Worm (Caenorhabditis elegans) whole organism, L2 larva: ENCODE data around the gene ref-2.

ENCODE experiments used
- C34F6.9 ChIP-seq: fragments of 150-350 bp; optimal IDR thresholded peaks from 2 replicates; lab custom pipeline; 2014; ENCODE audit warnings: missing biosample characterization, missing genetic modification characterization
- F13H6.1 ChIP-seq: sonication (generic microtip); optimal IDR thresholded peaks from 2 replicates; lab custom pipeline; 2016; ENCODE audit warnings: missing genetic modification characterization, missing compliant biosample characterization
- Y55F3AM.14 ChIP-seq: fragments of 200-800 bp; sonication (Bioruptor generic); optimal IDR thresholded peaks from 2 replicates; lab custom pipeline; 2018; ENCODE audit warnings: mild to moderate bottlenecking, missing genetic modification characterization, missing compliant biosample characterization
- ZK546.5 ChIP-seq: sonication (generic microtip); optimal IDR thresholded peaks from 2 replicates; lab custom pipeline; 2017; ENCODE audit warnings: missing biosample characterization, missing genetic modification characterization
- alr-1 ChIP-seq: fragments of 150-350 bp; optimal IDR thresholded peaks from 2 replicates; lab custom pipeline; 2014; ENCODE audit warnings: missing biosample characterization, missing genetic modification characterization
- aly-2 ChIP-seq: fragments of 150-350 bp; optimal IDR thresholded peaks from 2 replicates; lab custom pipeline; 2014; ENCODE audit warnings: missing biosample characterization, missing genetic modification characterization
- ama-1 ChIP-seq: fragments of 150-350 bp; optimal IDR thresholded peaks from 2 replicates; lab custom pipeline; 2018; ENCODE audit warnings: inconsistent platforms
- blmp-1 ChIP-seq: sonication (generic microtip); optimal IDR thresholded peaks from 2 replicates; lab custom pipeline; 2017; ENCODE audit warnings: missing genetic modification characterization, mild to moderate bottlenecking, missing compliant biosample characterization, antibody characterized with exemption, moderate library complexity; ENCODE audit not compliant: insufficient read depth
- ceh-16 ChIP-seq: fragments of 150-350 bp; optimal IDR thresholded peaks from 2 replicates; lab custom pipeline; 2014; ENCODE audit warnings: missing biosample characterization, missing genetic modification characterization
- ceh-82 ChIP-seq: fragments of 150-350 bp; optimal IDR thresholded peaks from 2 replicates; lab custom pipeline; 2014; ENCODE audit warnings: missing biosample characterization, missing genetic modification characterization
- crh-2 ChIP-seq: sonication (generic microtip); optimal IDR thresholded peaks from 2 replicates; lab custom pipeline; 2017; ENCODE audit warnings: missing biosample characterization, missing genetic modification characterization
- egl-27 ChIP-seq: sonication (generic microtip); optimal IDR thresholded peaks from 3 replicates; lab custom pipeline; 2017; ENCODE audit warnings: missing biosample characterization, missing genetic modification reagents, missing genetic modification characterization
- elt-1 ChIP-seq: fragments of 150-350 bp; optimal IDR thresholded peaks from 2 replicates; lab custom pipeline; 2014; ENCODE audit warnings: missing biosample characterization, missing genetic modification characterization
- elt-3 ChIP-seq: sonication (generic microtip); optimal IDR thresholded peaks from 2 replicates; lab custom pipeline; 2017; ENCODE audit warnings: missing biosample characterization, missing genetic modification characterization
- fos-1 ChIP-seq: fragments of 150-350 bp; optimal IDR thresholded peaks from 2 replicates; lab custom pipeline; 2014; ENCODE audit warnings: missing biosample characterization, missing genetic modification characterization
- gmeb-1 ChIP-seq: fragments of 150-350 bp; optimal IDR thresholded peaks from 2 replicates; lab custom pipeline; 2014; ENCODE audit warnings: missing biosample characterization, missing genetic modification characterization
- lin-11 ChIP-seq: fragments of 150-350 bp; sonication (generic microtip); optimal IDR thresholded peaks from 2 replicates; lab custom pipeline; 2014; ENCODE audit warnings: missing biosample characterization, missing genetic modification characterization, inconsistent platforms, mixed read lengths
- lsy-2 ChIP-seq, 2 experiments: fragments of 150-350 bp in 1 of 2; sonication (generic microtip) in 1 of 2; optimal IDR thresholded peaks; 2 replicates each; lab custom pipeline; 2014 to 2017; ENCODE audit warnings: missing biosample characterization in 2 of 2, missing genetic modification characterization in 2 of 2
- mab-5 ChIP-seq: fragments of 150-350 bp; optimal IDR thresholded peaks from 2 replicates; lab custom pipeline; 2014; ENCODE audit warnings: missing biosample characterization, missing genetic modification characterization
- mbf-1 ChIP-seq: sonication (generic microtip); optimal IDR thresholded peaks from 2 replicates; lab custom pipeline; 2017; ENCODE audit warnings: missing biosample characterization, missing genetic modification characterization
- mdl-1 ChIP-seq, 2 experiments: fragments of 150-350 bp in 1 of 2; sonication (generic microtip) in 1 of 2; optimal IDR thresholded peaks; 2 replicates each; lab custom pipeline; 2017; ENCODE audit warnings: missing biosample characterization in 2 of 2, missing genetic modification characterization in 2 of 2
- nhr-10 ChIP-seq: sonication (generic microtip); optimal IDR thresholded peaks from 2 replicates; lab custom pipeline; 2017; ENCODE audit warnings: missing biosample characterization, missing genetic modification characterization
- nhr-11 ChIP-seq: fragments of 150-350 bp; optimal IDR thresholded peaks from 2 replicates; lab custom pipeline; 2014; ENCODE audit warnings: missing biosample characterization, missing genetic modification characterization
- nhr-12 ChIP-seq: fragments of 150-350 bp; optimal IDR thresholded peaks from 2 replicates; lab custom pipeline; 2014; ENCODE audit warnings: missing biosample characterization, missing genetic modification characterization
- nhr-129 ChIP-seq: fragments of 150-350 bp; optimal IDR thresholded peaks from 2 replicates; lab custom pipeline; 2014; ENCODE audit warnings: missing biosample characterization, missing genetic modification characterization
- nhr-21 ChIP-seq: fragments of 150-350 bp; optimal IDR thresholded peaks from 2 replicates; lab custom pipeline; 2014; ENCODE audit warnings: missing biosample characterization, missing genetic modification characterization
- nhr-23 ChIP-seq: fragments of 150-350 bp; optimal IDR thresholded peaks from 2 replicates; lab custom pipeline; 2014; ENCODE audit warnings: missing biosample characterization, missing genetic modification reagents, missing genetic modification characterization
- nhr-25 ChIP-seq: fragments of 150-350 bp; sonication (generic microtip); optimal IDR thresholded peaks from 3 replicates; lab custom pipeline; 2014; ENCODE audit warnings: missing biosample characterization, missing genetic modification characterization
- nhr-6 ChIP-seq: fragments of 150-350 bp; optimal IDR thresholded peaks from 2 replicates; lab custom pipeline; 2014; ENCODE audit warnings: missing biosample characterization, missing genetic modification characterization
- nhr-77 ChIP-seq: fragments of 150-350 bp; optimal IDR thresholded peaks from 2 replicates; lab custom pipeline; 2014; ENCODE audit warnings: missing biosample characterization, missing genetic modification characterization
- peb-1 ChIP-seq: fragments of 150-350 bp; optimal IDR thresholded peaks from 2 replicates; lab custom pipeline; 2014; ENCODE audit warnings: missing biosample characterization, missing genetic modification characterization
- skn-1 ChIP-seq: sonication (generic microtip); optimal IDR thresholded peaks from 2 replicates; lab custom pipeline; 2017; ENCODE audit warnings: missing biosample characterization, missing genetic modification characterization
- sma-3 ChIP-seq: sonication (generic microtip); optimal IDR thresholded peaks from 2 replicates; lab custom pipeline; 2016; ENCODE audit warnings: missing genetic modification reagents, missing genetic modification characterization, missing compliant biosample characterization
- sma-9 ChIP-seq, 2 experiments: fragments of 150-350 bp in 1 of 2; sonication (generic microtip) in 1 of 2; optimal IDR thresholded peaks; 2 replicates each; lab custom pipeline; 2014 to 2016; ENCODE audit warnings: missing genetic modification characterization in 2 of 2, mild to moderate bottlenecking in 1 of 2, missing biosample characterization in 1 of 2, missing compliant biosample characterization in 1 of 2, missing genetic modification reagents in 1 of 2, moderate library complexity in 1 of 2
- snpc-4 ChIP-seq: fragments of 150-350 bp; optimal IDR thresholded peaks from 2 replicates; lab custom pipeline; 2014; ENCODE audit warnings: missing biosample characterization, missing genetic modification characterization
- unc-62 ChIP-seq: fragments of 150-350 bp; optimal IDR thresholded peaks from 2 replicates; lab custom pipeline; 2014; ENCODE audit warnings: missing biosample characterization, missing genetic modification reagents, missing genetic modification characterization
- ztf-1 ChIP-seq: fragments of 200-800 bp; sonication (Bioruptor generic); conservative IDR thresholded peaks from 2 replicates; pipeline ENCODE4 v1.3.6; 2022; ENCODE audit warnings: missing genetic modification characterization, missing compliant biosample characterization

ref-2 gene

ce11 chrX:7773714-7774318 lies 29.8 kb downstream of the ref-2 start:
- TF ChIP-seq egl-27 (tag; lab: Kevin White, UChicago) (peak; percentile 41), mbf-1 (no peak), ztf-1 (no peak), nhr-12 (no peak), Y55F3AM.14 (GFP tag; lab: Kevin White, UChicago) (no peak), C34F6.9 (tag; lab: Kevin White, UChicago) (peak; percentile 4), nhr-23 (tag; lab: Kevin White, UChicago) (no peak), elt-3 (tag; lab: Kevin White, UChicago) (no peak), fos-1 (peak; percentile 20), unc-62 (GFP tag; lab: Kevin White, UChicago) (no peak), alr-1 (tag; lab: Kevin White, UChicago) (no peak), lsy-2 (tag; optimal IDR thresholded peaks at IDR 0.05; lab: Kevin White, UChicago) (peak in 1 of 2 experiments; percentile 21), snpc-4 (no peak), nhr-10 (tag; lab: Kevin White, UChicago) (no peak), mab-5 (no peak), elt-1 (tag; lab: Kevin White, UChicago) (peak; percentile 88), ZK546.5 (no peak), skn-1 (no peak), F13H6.1 (tag; lab: Kevin White, UChicago) (peak; percentile 13), peb-1 (tag; lab: Kevin White, UChicago) (no peak), ceh-82 (no peak), nhr-21 (tag; lab: Kevin White, UChicago) (peak; percentile 47), sma-3 (GFP tag; lab: Kevin White, UChicago) (peak; percentile 58), ceh-16 (no peak), crh-2 (tag; lab: Kevin White, UChicago) (peak; percentile 43), nhr-129 (peak; percentile 31), ama-1 (no peak), sma-9 (GFP tag; optimal IDR thresholded peaks at IDR 0.05; lab: Kevin White, UChicago) (peak; percentile 81), sma-9 (tag; optimal IDR thresholded peaks at IDR 0.05; lab: Kevin White, UChicago) (no peak), lin-11 (no peak), mdl-1 (tag; optimal IDR thresholded peaks at IDR 0.05; lab: Kevin White, UChicago) (no peak), nhr-11 (tag; lab: Kevin White, UChicago) (no peak), aly-2 (no peak), blmp-1 (tag; lab: Kevin White, UChicago) (peak; percentile 65), nhr-25 (peak; percentile 72), nhr-77 (tag; lab: Kevin White, UChicago) (no peak), gmeb-1 (tag; lab: Kevin White, UChicago) (peak; percentile 24)

- TF ChIP-seq unc-62 (GFP tag; lab: Kevin White, UChicago), result no peak
- no peak for TF ChIP-seq elt-1 (tag; lab: Kevin White, UChicago)
- TF ChIP-seq ceh-16, result no peak
These were observed 32.5 kb downstream of the ref-2 start, which contains the start of gene mec-7 for ce11 chrX:7776509-7777001. TSS of gene mec-7 (minus strand) at chrX:7776689.

- TF ChIP-seq blmp-1 (tag; lab: Kevin White, UChicago), result peak; percentile 74
- no peak for TF ChIP-seq nhr-6
- TF ChIP-seq nhr-25, result peak; percentile 24
These were observed 34.7 kb downstream of the ref-2 start for ce11 chrX:7778786-7779185.

ce11 chrX:7779527-7780033 lies 35.5 kb downstream of the ref-2 start, which contains the start of gene ZK154.1:
TSS of gene ZK154.1 (plus strand) at chrX:7779577.
- TF ChIP-seq egl-27 (tag; lab: Kevin White, UChicago), result no peak
- no peak for TF ChIP-seq C34F6.9 (tag; lab: Kevin White, UChicago)
- TF ChIP-seq ceh-16, result no peak
